Worm (Caenorhabditis elegans): ENCODE measurements around the gene irld-56.

The irld-56 gene

DNA sequence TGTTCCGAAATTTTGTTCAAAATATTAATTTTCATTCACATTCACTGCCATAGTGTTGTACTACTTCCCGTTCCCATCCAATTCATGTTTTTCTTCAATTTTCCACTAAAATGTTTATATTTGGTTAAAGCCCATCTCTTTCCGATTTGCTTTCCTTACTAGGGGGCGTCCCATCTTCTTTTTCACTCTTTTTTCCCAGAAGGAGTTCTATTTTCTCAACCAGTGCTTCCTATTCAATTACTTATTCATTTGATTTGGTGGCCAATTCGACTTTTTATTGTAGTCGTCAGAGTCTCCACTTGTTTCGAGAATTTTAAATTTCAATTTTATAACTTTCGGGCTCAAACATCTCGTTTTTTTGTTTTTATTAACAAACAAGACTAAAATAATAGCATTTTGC is 18.0 kb downstream of the irld-56 start:
- TF ChIP-seq tra-4 (tag; optimal IDR thresholded peaks at IDR 0.05) (no peak), scrt-1 (GFP tag; IDR thresholded peaks at IDR 0.05) (no peak), F13C5.2 (tag; optimal IDR thresholded peaks at IDR 0.05) (no peak), tbx-37 (GFP tag; conservative IDR thresholded peaks at IDR 0.05) (no peak), flt-1 (GFP tag; IDR thresholded peaks at IDR 0.05) (no peak), ets-7 (tag; optimal IDR thresholded peaks at IDR 0.05) (no peak), pes-1 (GFP tag; IDR thresholded peaks at IDR 0.05) (no peak), B0310.2 (tag; optimal IDR thresholded peaks at IDR 0.05) (no peak), sea-1 (GFP tag; conservative IDR thresholded peaks at IDR 0.05) (no peak), tbx-11 (GFP tag; IDR thresholded peaks at IDR 0.05) (no peak), hnd-1 (tag; optimal IDR thresholded peaks at IDR 0.05) (no peak), ceh-36 (tag; optimal IDR thresholded peaks at IDR 0.05) (no peak), ama-1 (optimal IDR thresholded peaks at IDR 0.05) (no peak), aly-1 (tag; optimal IDR thresholded peaks at IDR 0.05) (no peak), hmg-4 (GFP tag; optimal IDR thresholded peaks at IDR 0.05) (no peak), ceh-13 (GFP tag; optimal IDR thresholded peaks at IDR 0.05) (no peak), hmbx-1 (tag; optimal IDR thresholded peaks at IDR 0.05) (no peak)

DNA sequence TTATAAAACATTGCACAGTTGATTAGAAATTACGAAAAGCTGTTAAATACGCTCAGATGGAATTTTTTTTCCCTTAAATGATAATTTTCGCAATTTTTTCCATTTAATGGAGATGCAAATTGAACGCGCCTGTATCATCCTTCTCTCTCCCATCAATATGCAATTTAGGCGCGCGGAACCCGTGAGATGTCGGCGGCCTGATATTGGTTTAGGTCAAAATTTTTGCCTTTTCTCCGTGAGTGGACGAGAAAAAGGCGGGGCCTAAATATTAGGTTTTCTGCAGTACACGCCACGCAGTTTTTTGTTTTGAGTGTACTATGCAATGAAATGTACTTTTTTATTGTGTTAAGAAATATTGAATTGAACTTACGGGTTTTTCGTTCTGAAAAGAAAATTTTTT is 29.9 kb downstream of the irld-56 start:
- TF ChIP-seq ceh-36 (tag; optimal IDR thresholded peaks at IDR 0.05): no peak
- no peak for TF ChIP-seq ama-1 (optimal IDR thresholded peaks at IDR 0.05)
- no peak for TF ChIP-seq scrt-1 (GFP tag; IDR thresholded peaks at IDR 0.05)
- no peak for TF ChIP-seq sea-1 (GFP tag; conservative IDR thresholded peaks at IDR 0.05)
- no peak for TF ChIP-seq aly-1 (tag; optimal IDR thresholded peaks at IDR 0.05)
- no peak for TF ChIP-seq ceh-13 (GFP tag; optimal IDR thresholded peaks at IDR 0.05)
- no peak for TF ChIP-seq F13C5.2 (tag; optimal IDR thresholded peaks at IDR 0.05)
- TF ChIP-seq B0310.2 (tag; optimal IDR thresholded peaks at IDR 0.05): no peak
- TF ChIP-seq ets-7 (tag; optimal IDR thresholded peaks at IDR 0.05): no peak
- TF ChIP-seq hmg-4 (GFP tag; optimal IDR thresholded peaks at IDR 0.05): no peak
- no peak for TF ChIP-seq tbx-11 (GFP tag; IDR thresholded peaks at IDR 0.05)
- TF ChIP-seq tra-4 (tag; optimal IDR thresholded peaks at IDR 0.05): no peak
- no peak for TF ChIP-seq tbx-37 (GFP tag; conservative IDR thresholded peaks at IDR 0.05)
- no peak for TF ChIP-seq hnd-1 (tag; optimal IDR thresholded peaks at IDR 0.05)
- no peak for TF ChIP-seq pes-1 (GFP tag; IDR thresholded peaks at IDR 0.05)
- TF ChIP-seq flt-1 (GFP tag; IDR thresholded peaks at IDR 0.05): no peak
- TF ChIP-seq hmbx-1 (tag; optimal IDR thresholded peaks at IDR 0.05): no peak

DNA sequence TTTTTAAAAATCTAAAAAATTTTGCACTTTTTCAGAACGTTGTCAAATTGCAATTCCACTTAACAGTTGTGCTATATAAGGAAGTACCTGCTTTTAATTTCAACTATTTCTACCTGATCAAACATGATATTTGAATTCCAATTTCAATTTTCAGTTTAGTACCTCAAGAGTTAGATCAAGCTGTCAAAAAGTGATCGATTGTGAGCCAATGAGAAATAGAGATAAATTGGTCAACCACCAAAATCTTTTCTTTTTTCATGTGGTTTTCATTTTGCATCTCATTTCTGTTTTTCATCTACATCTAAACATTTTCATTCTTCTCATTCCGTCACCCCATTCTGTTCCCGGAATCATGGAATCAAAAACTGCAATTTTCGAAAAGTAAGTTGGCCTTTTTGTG is 31.0 kb downstream of the irld-56 start, which contains the start of gene egl-23:
Gene egl-23 (plus strand): TSS at position 301 of the 400 bp plus-strand sequence.
- TF ChIP-seq aly-1 (tag; optimal IDR thresholded peaks at IDR 0.05): no peak
- no peak for TF ChIP-seq hnd-1 (tag; optimal IDR thresholded peaks at IDR 0.05)
- no peak for TF ChIP-seq scrt-1 (GFP tag; IDR thresholded peaks at IDR 0.05)
- no peak for TF ChIP-seq flt-1 (GFP tag; IDR thresholded peaks at IDR 0.05)
- no peak for TF ChIP-seq tbx-11 (GFP tag; IDR thresholded peaks at IDR 0.05)
- TF ChIP-seq tbx-37 (GFP tag; conservative IDR thresholded peaks at IDR 0.05): no peak
- no peak for TF ChIP-seq pes-1 (GFP tag; IDR thresholded peaks at IDR 0.05)
- no peak for TF ChIP-seq ceh-13 (GFP tag; optimal IDR thresholded peaks at IDR 0.05)
- no peak for TF ChIP-seq ceh-36 (tag; optimal IDR thresholded peaks at IDR 0.05)
- TF ChIP-seq hmbx-1 (tag; optimal IDR thresholded peaks at IDR 0.05): no peak
- TF ChIP-seq B0310.2 (tag; optimal IDR thresholded peaks at IDR 0.05): no peak

DNA sequence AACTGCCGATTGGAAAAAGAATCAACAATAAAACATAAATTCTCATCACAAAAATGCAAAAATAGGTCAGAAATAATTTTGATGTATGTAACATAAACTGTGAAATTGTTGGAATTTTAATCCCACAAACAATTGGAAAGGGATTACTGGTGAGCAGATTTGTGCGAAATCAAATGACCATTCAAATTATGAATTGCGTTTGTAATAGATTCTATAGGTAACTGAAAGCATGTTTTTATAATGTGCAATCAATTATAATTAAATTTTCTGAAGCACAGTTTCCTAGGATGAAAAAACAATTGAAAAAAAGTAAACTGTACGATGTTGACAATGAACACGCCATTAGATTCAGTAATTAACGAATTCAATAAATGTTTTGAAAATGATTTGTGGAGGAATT is 34.1 kb downstream of the irld-56 start, which contains the start of gene tor-1:
Gene tor-1 (minus strand): TSS at position 101 of the 400 bp plus-strand sequence.
- TF ChIP-seq ets-7 (tag; optimal IDR thresholded peaks at IDR 0.05) (no peak), pes-1 (GFP tag; IDR thresholded peaks at IDR 0.05) (no peak), scrt-1 (GFP tag; IDR thresholded peaks at IDR 0.05) (no peak), tbx-37 (GFP tag; conservative IDR thresholded peaks at IDR 0.05) (no peak), ceh-36 (tag; optimal IDR thresholded peaks at IDR 0.05) (no peak), tra-4 (tag; optimal IDR thresholded peaks at IDR 0.05) (no peak), ceh-13 (GFP tag; optimal IDR thresholded peaks at IDR 0.05) (no peak), hnd-1 (tag; optimal IDR thresholded peaks at IDR 0.05) (no peak), hmbx-1 (tag; optimal IDR thresholded peaks at IDR 0.05) (no peak), sea-1 (GFP tag; conservative IDR thresholded peaks at IDR 0.05) (no peak), F13C5.2 (tag; optimal IDR thresholded peaks at IDR 0.05) (no peak), hmg-4 (GFP tag; optimal IDR thresholded peaks at IDR 0.05) (no peak), ama-1 (optimal IDR thresholded peaks at IDR 0.05) (no peak), flt-1 (GFP tag; IDR thresholded peaks at IDR 0.05) (no peak), B0310.2 (tag; optimal IDR thresholded peaks at IDR 0.05) (no peak), tbx-11 (GFP tag; IDR thresholded peaks at IDR 0.05) (no peak), aly-1 (tag; optimal IDR thresholded peaks at IDR 0.05) (no peak)

DNA sequence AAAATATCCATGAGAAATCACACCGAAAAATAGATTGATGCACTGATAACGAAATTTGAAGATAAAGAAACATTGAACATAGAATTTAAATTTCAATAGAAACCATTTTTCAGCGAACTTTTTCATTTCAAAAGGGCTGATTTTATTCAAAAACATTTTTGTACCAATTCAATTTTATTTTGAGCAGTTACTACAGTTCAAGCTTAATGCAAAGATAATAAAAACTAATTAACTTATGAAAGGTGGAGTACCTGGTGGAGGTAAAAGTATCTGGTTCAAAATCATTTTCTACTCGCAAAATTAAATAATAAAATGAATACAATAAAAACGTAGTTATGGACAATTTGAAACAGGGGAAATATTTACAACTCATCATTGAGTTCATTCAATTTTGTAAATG is 35.7 kb downstream of the irld-56 start, which contains the start of gene tor-2:
Gene tor-2 (minus strand): TSS at position 101 of the 400 bp plus-strand sequence.
- no peak for TF ChIP-seq sea-1 (GFP tag; conservative IDR thresholded peaks at IDR 0.05)
- TF ChIP-seq scrt-1 (GFP tag; IDR thresholded peaks at IDR 0.05): no peak
- TF ChIP-seq hnd-1 (tag; optimal IDR thresholded peaks at IDR 0.05): no peak

DNA sequence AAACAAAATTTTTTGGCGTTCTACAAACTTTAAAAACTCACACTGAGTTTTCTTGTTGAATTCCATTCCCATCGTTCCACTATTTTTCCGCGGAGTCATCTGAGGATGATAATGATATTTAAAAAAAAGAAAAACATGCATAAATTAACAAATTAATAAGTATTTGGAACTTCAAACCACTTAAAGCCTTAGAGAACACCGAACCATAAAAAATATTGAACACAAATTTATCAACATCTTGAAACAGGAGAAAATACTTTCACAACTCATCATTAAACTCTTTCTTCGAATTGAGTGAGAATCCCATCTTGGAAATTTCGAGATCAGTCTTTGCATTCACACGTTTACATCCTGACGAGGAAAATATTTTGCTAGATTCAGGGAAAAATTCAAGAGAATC is 37.4 kb downstream of the irld-56 start, which contains the start of gene gei-18:
Gene gei-18 (minus strand): TSS at position 101 of the 400 bp plus-strand sequence.
- no peak for TF ChIP-seq flt-1 (GFP tag; IDR thresholded peaks at IDR 0.05)
- no peak for TF ChIP-seq tbx-11 (GFP tag; IDR thresholded peaks at IDR 0.05)
- no peak for TF ChIP-seq F13C5.2 (tag; optimal IDR thresholded peaks at IDR 0.05)
- no peak for TF ChIP-seq sea-1 (GFP tag; conservative IDR thresholded peaks at IDR 0.05)
- no peak for TF ChIP-seq ceh-36 (tag; optimal IDR thresholded peaks at IDR 0.05)
- no peak for TF ChIP-seq ets-7 (tag; optimal IDR thresholded peaks at IDR 0.05)
- no peak for TF ChIP-seq B0310.2 (tag; optimal IDR thresholded peaks at IDR 0.05)
- TF ChIP-seq pes-1 (GFP tag; IDR thresholded peaks at IDR 0.05): no peak

DNA sequence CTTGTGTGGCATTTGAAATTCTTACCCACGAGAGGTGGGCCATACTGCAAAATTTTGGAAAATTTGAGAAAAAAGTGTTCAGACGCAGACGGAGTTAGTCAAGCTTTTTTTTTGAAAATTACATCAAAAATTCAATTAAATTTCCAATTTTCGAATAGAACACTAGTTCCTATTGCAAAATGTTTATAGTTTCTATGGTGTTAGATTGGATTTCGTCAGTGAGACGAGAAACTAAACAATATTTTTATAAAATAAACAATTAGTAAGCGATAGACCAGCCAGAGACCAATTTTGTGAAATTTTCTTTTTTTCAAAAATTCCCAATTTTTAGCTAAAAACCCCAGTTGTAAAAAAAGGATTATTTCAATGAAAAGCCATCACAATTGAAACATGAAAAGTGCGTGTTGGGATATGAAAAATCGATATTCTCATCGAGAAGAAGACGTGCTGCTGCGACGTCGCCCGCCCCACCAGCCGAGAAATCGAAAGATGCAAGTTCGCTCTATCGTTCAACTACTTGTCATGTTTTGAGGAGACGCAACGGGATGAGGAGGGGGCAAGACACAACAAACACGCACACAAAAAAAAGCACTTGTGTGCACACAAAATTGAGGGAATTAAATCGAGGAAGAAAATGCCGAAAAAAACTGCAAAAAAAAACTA is 39.9 kb downstream of the irld-56 start, which contains the start of gene dnbp-1:
Gene dnbp-1 (minus strand): TSS at position 51 of the 663 bp plus-strand sequence.
- no peak for TF ChIP-seq hmg-4 (GFP tag; optimal IDR thresholded peaks at IDR 0.05)
- TF ChIP-seq scrt-1 (GFP tag; IDR thresholded peaks at IDR 0.05): no peak
- no peak for TF ChIP-seq F13C5.2 (tag; optimal IDR thresholded peaks at IDR 0.05)
- TF ChIP-seq aly-1 (tag; optimal IDR thresholded peaks at IDR 0.05): no peak
- no peak for TF ChIP-seq pes-1 (GFP tag; IDR thresholded peaks at IDR 0.05)
- no peak for TF ChIP-seq tra-4 (tag; optimal IDR thresholded peaks at IDR 0.05)
- no peak for TF ChIP-seq flt-1 (GFP tag; IDR thresholded peaks at IDR 0.05)
- TF ChIP-seq hnd-1 (tag; optimal IDR thresholded peaks at IDR 0.05): no peak

Measured in whole organism, early embryonic.